Worm (Caenorhabditis elegans): ENCODE results near the gene ooc-3.

DNA sequence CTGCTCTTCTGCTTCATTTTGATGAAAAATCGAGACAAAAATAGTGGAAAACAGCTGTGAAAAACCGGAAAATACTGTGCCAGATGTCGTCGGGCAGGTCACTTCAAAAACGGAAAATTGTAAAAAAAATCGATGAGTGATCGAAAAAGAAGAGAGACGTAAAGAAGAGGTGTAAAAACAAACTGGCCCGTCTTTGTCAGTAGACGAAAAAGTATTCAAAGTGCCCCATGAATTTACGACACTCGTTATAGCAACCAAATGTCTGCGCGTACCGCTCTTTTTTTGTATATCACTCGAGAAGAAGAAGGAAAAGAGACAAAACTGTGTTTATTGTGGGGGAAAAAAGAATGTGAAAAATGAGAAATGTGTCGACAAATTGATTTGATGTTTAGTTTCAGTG is 9.9 kb downstream of the ooc-3 start, which contains the start of gene twk-5:
- TF ChIP-seq ceh-20 (GFP tag; IDR thresholded peaks at IDR 0.05): no peak
- TF ChIP-seq ceh-82 (tag; optimal IDR thresholded peaks at IDR 0.05): no peak

All from whole organism, L4 larva.